Worm (Caenorhabditis elegans): Measurements from ENCODE around the gene F40F8.11.
A peak's percentile ranks its signal among the peaks of the same experiment; 100 is the strongest.
"Not testable (repeated sequence)": the region's sequence is repeated elsewhere in the genome, so short reads cannot be mapped to it uniquely, and the experiment has no call there.

F40F8.11 gene

ce11 chrII:11125059-11125594 lies 7.3 kb downstream of the F40F8.11 start (continued):
- TF ChIP-seq Y67H2A.10 (GFP tag; conservative IDR thresholded peaks at IDR 0.05) = no peak
- no peak for TF ChIP-seq B0019.2 (GFP tag; conservative IDR thresholded peaks at IDR 0.05)
- TF ChIP-seq nfya-1 (tag; optimal IDR thresholded peaks at IDR 0.05; ENCODE audit: borderline replicate concordance, insufficient read depth) = no peak
- TF ChIP-seq sea-2 (GFP tag; IDR thresholded peaks at IDR 0.05) = no peak
- TF ChIP-seq gei-17 (GFP tag; optimal IDR thresholded peaks at IDR 0.05) = no peak
- no peak for TF ChIP-seq nhr-80 (tag; optimal IDR thresholded peaks at IDR 0.05)
- no peak for TF ChIP-seq ceh-79 (tag; optimal IDR thresholded peaks at IDR 0.05)
- peak; percentile 70 for TF ChIP-seq hrde-1 (tag; optimal IDR thresholded peaks at IDR 0.05; ENCODE audit: borderline replicate concordance)
- no peak for TF ChIP-seq F39B2.1 (GFP tag; IDR thresholded peaks at IDR 0.05)
- TF ChIP-seq him-1 (tag; optimal IDR thresholded peaks at IDR 0.05) = peak; percentile 16
- peak; percentile 46; the same call in 1 of the 2 replicates for TF ChIP-seq ekl-4 (GFP tag; IDR thresholded peaks at IDR 0.05)
- peak; percentile 64 for TF ChIP-seq lin-54 (GFP tag; optimal IDR thresholded peaks at IDR 0.05)
- TF ChIP-seq tbp1 (GFP tag; optimal IDR thresholded peaks at IDR 0.05) = no peak
- no peak for TF ChIP-seq hlh-12 (tag; optimal IDR thresholded peaks at IDR 0.05)
- TF ChIP-seq unc-130 (GFP tag; optimal IDR thresholded peaks at IDR 0.05) = no peak
- TF ChIP-seq Y56A3A.18 (GFP tag; IDR thresholded peaks at IDR 0.05) = no peak
- no peak for TF ChIP-seq F10E7.11 (tag; optimal IDR thresholded peaks at IDR 0.05)
- TF ChIP-seq snpc-1.3 (tag; optimal IDR thresholded peaks at IDR 0.05; ENCODE audit: insufficient read depth) = peak; percentile 46
- TF ChIP-seq ztf-3 (GFP tag; optimal IDR thresholded peaks at IDR 0.05) = no peak
- no peak for TF ChIP-seq sptf-2 (GFP tag; optimal IDR thresholded peaks at IDR 0.05)
- no peak for TF ChIP-seq mxl-1 (tag; optimal IDR thresholded peaks at IDR 0.05)
- TF ChIP-seq nhr-179 (tag; optimal IDR thresholded peaks at IDR 0.05) = no peak
- no peak for TF ChIP-seq hmg-1.2 (GFP tag; IDR thresholded peaks at IDR 0.05)
- no peak for TF ChIP-seq nhr-27 (tag; optimal IDR thresholded peaks at IDR 0.05)
- peak; percentile 0 for TF ChIP-seq snpc-4 (GFP tag; optimal IDR thresholded peaks at IDR 0.05)
- peak in 1 of 4 experiments; percentile 0 for TF ChIP-seq snpc-4 (tag; optimal IDR thresholded peaks at IDR 0.05)
- TF ChIP-seq bed-2 (GFP tag; IDR thresholded peaks at IDR 0.05) = no peak
- no peak for TF ChIP-seq ztf-22 (GFP tag; optimal IDR thresholded peaks at IDR 0.05)
- no peak for TF ChIP-seq zim-3 (tag; optimal IDR thresholded peaks at IDR 0.05)
- no peak for TF ChIP-seq let-607 (tag; optimal IDR thresholded peaks at IDR 0.05)

- not testable (repeated sequence) for TF ChIP-seq lsy-27 (tag; optimal IDR thresholded peaks at IDR 0.05; ENCODE audit: borderline replicate concordance, insufficient read depth); somi-1 (GFP tag; optimal IDR thresholded peaks at IDR 0.05); Y53G8AR.9 (GFP tag; conservative IDR thresholded peaks at IDR 0.05)
Measured at ce11 chrII:11121800-11122199, 10.6 kb downstream of the F40F8.11 start, which contains the start of gene W10C6.2. Gene W10C6.2 (minus strand): TSS chrII:11121900.

- TF ChIP-seq rec-8 (tag; optimal IDR thresholded peaks at IDR 0.05) (no peak), lin-35 (GFP tag; optimal IDR thresholded peaks at IDR 0.05) (no peak), unc-62 (GFP tag; optimal IDR thresholded peaks at IDR 0.05) (no peak), ztf-18 (tag; optimal IDR thresholded peaks at IDR 0.05) (no peak), mes-4 (tag; optimal IDR thresholded peaks at IDR 0.05) (no peak), F55B11.4 (tag; optimal IDR thresholded peaks at IDR 0.05; ENCODE audit: borderline replicate concordance, insufficient read depth) (no peak), T07F8.4 (tag; optimal IDR thresholded peaks at IDR 0.05) (no peak), aptf-3 (GFP tag; IDR thresholded peaks at IDR 0.05) (no peak), gei-17 (GFP tag; optimal IDR thresholded peaks at IDR 0.05) (no peak), chd-7 (tag; optimal IDR thresholded peaks at IDR 0.05) (no peak), F49E8.2 (tag; optimal IDR thresholded peaks at IDR 0.05; ENCODE audit: insufficient read depth) (no peak), madf-8 (GFP tag; conservative IDR thresholded peaks at IDR 0.05) (no peak), aptf-2 (GFP tag; conservative IDR thresholded peaks at IDR 0.05) (no peak)
Measured at ce11 chrII:11112419-11112818, 20.0 kb downstream of the F40F8.11 start, which contains the start of gene mat-2. Gene mat-2 (plus strand): TSS chrII:11112719.

All from whole organism, young adult.